Worm (Caenorhabditis elegans) whole organism, L3 larva: Measurements from ENCODE around the gene Y39A1A.17.

ENCODE experiments used
- R02D3.7 ChIP-seq: fragments of 150-350 bp; optimal IDR thresholded peaks from 2 replicates; lab custom pipeline; 2014; ENCODE audit warnings: missing biosample characterization, missing genetic modification characterization
- ama-1 ChIP-seq: fragments of 150-350 bp; optimal IDR thresholded peaks from 2 replicates; lab custom pipeline; 2018
- ceh-28 ChIP-seq: fragments of 150-350 bp; optimal IDR thresholded peaks from 2 replicates; lab custom pipeline; 2014; ENCODE audit warnings: missing biosample characterization, missing genetic modification reagents, missing genetic modification characterization
- egl-5 ChIP-seq: fragments of 150-350 bp; optimal IDR thresholded peaks from 2 replicates; lab custom pipeline; 2017; ENCODE audit warnings: missing biosample characterization, missing genetic modification reagents, missing genetic modification characterization, inconsistent platforms
- fkh-10 ChIP-seq: sonication (generic microtip); optimal IDR thresholded peaks from 2 replicates; lab custom pipeline; 2017; ENCODE audit warnings: missing biosample characterization, missing genetic modification reagents, missing genetic modification characterization
- lin-39 ChIP-seq: fragments of 150-350 bp; optimal IDR thresholded peaks from 2 replicates; lab custom pipeline; 2018; ENCODE audit warnings: missing biosample characterization, missing genetic modification reagents, missing genetic modification characterization
- nhr-43 ChIP-seq: sonication (generic microtip); optimal IDR thresholded peaks from 2 replicates; lab custom pipeline; 2016; ENCODE audit warnings: mild to moderate bottlenecking, missing genetic modification characterization, missing compliant biosample characterization; ENCODE audit not compliant: poor library complexity, severe bottlenecking
- nhr-77 ChIP-seq: fragments of 150-350 bp; optimal IDR thresholded peaks from 2 replicates; lab custom pipeline; 2014; ENCODE audit warnings: missing biosample characterization, missing genetic modification characterization
- pha-4 ChIP-seq: fragments of 150-350 bp; optimal IDR thresholded peaks from 2 replicates; lab custom pipeline; 2014; ENCODE audit warnings: missing biosample characterization, missing genetic modification reagents, missing genetic modification characterization
- pqm-1 ChIP-seq: fragments of 150-350 bp; optimal IDR thresholded peaks from 2 replicates; lab custom pipeline; 2017; ENCODE audit warnings: missing biosample characterization, missing genetic modification characterization, inconsistent platforms
- sea-2 ChIP-seq: fragments of 150-350 bp; sonication (generic microtip); optimal IDR thresholded peaks from 4 replicates; lab custom pipeline; 2014; ENCODE audit warnings: missing biosample characterization, missing genetic modification reagents, missing genetic modification characterization
- snpc-4 ChIP-seq: fragments of 150-350 bp; optimal IDR thresholded peaks from 2 replicates; lab custom pipeline; 2014; ENCODE audit warnings: missing biosample characterization, missing genetic modification characterization
- tbx-2 ChIP-seq: sonication (generic microtip); optimal IDR thresholded peaks from 2 replicates; lab custom pipeline; 2016; ENCODE audit warnings: mild to moderate bottlenecking, missing genetic modification characterization, missing compliant biosample characterization
- unc-62 ChIP-seq: fragments of 150-350 bp; sonication (generic microtip); optimal IDR thresholded peaks from 4 replicates; lab custom pipeline; 2014; ENCODE audit warnings: missing biosample characterization, missing genetic modification reagents, missing genetic modification characterization

ce11 chrIII:10694294-10694693 lies 3.4 kb upstream of the Y39A1A.17 start, which contains the start of the genes Y39A1A.18 and fmo-3:
- TF ChIP-seq sea-2, result no peak
- no peak for TF ChIP-seq tbx-2 (tag; lab: Kevin White, UChicago)
- no peak for TF ChIP-seq pqm-1 (tag; lab: Kevin White, UChicago)
- no peak for TF ChIP-seq ceh-28 (tag; lab: Kevin White, UChicago)
- no peak for TF ChIP-seq nhr-77
- no peak for TF ChIP-seq egl-5 (tag; lab: Kevin White, UChicago)
- TF ChIP-seq R02D3.7 (tag; lab: Kevin White, UChicago), result no peak
- no peak for TF ChIP-seq ama-1 (lab: Kevin White, UChicago)
- no peak for TF ChIP-seq nhr-43 (tag; lab: Kevin White, UChicago)
- no peak for TF ChIP-seq pha-4 (tag; lab: Kevin White, UChicago)
- TF ChIP-seq snpc-4 (tag; lab: Kevin White, UChicago), result no peak
- TF ChIP-seq fkh-10 (GFP tag; lab: Kevin White, UChicago), result no peak
- no peak for TF ChIP-seq lin-39 (tag; lab: Kevin White, UChicago)
- TF ChIP-seq unc-62 (GFP tag; lab: Kevin White, UChicago), result no peak
